Worm (Caenorhabditis elegans) whole organism, L4 larva: ENCODE measurements around the gene T19C3.2.

Experiments
- ZK337.2 ChIP-seq: fragments of 200-800 bp; sonication (Bioruptor generic); IDR thresholded peaks from 2 replicates; pipeline ENCODE4 v1.3.6; 2022; ENCODE audit warnings: missing genetic modification reagents, missing genetic modification characterization, missing compliant biosample characterization
- ama-1 ChIP-seq: fragments of 150-350 bp; optimal IDR thresholded peaks from 2 replicates; lab custom pipeline; 2014; ENCODE audit warnings: inconsistent platforms, mixed read lengths
- ceh-32 ChIP-seq: sonication (generic microtip); optimal IDR thresholded peaks from 2 replicates; lab custom pipeline; 2016; ENCODE audit warnings: mild to moderate bottlenecking, missing genetic modification characterization, missing compliant biosample characterization; ENCODE audit not compliant: poor library complexity
- cey-2 ChIP-seq: sonication (generic microtip); optimal IDR thresholded peaks from 3 replicates; lab custom pipeline; 2017; ENCODE audit warnings: missing genetic modification characterization, mild to moderate bottlenecking, missing compliant biosample characterization, antibody characterized with exemption, borderline replicate concordance; ENCODE audit not compliant: insufficient read depth
- dmd-8 ChIP-seq: fragments of 200-800 bp; sonication (Bioruptor generic); IDR thresholded peaks from 2 replicates; pipeline ENCODE4 v1.3.6; 2022; ENCODE audit warnings: missing genetic modification characterization, missing compliant biosample characterization
- lim-7 ChIP-seq: fragments of 200-800 bp; sonication (Bioruptor generic); IDR thresholded peaks from 2 replicates; pipeline ENCODE4 v1.3.6; 2022; ENCODE audit warnings: missing genetic modification characterization, missing compliant biosample characterization
- lin-13 ChIP-seq: fragments of 150-350 bp; optimal IDR thresholded peaks from 2 replicates; lab custom pipeline; 2014; ENCODE audit warnings: missing biosample characterization, missing genetic modification reagents, missing genetic modification characterization
- lin-38 ChIP-seq: fragments of 200-800 bp; sonication (Bioruptor generic); IDR thresholded peaks from 2 replicates; pipeline ENCODE4 v1.3.6; 2022; ENCODE audit warnings: missing genetic modification reagents, missing genetic modification characterization, missing compliant biosample characterization
- lir-3 ChIP-seq: sonication (generic microtip); optimal IDR thresholded peaks from 2 replicates; lab custom pipeline; 2016; ENCODE audit warnings: mild to moderate bottlenecking, missing genetic modification characterization, missing compliant biosample characterization
- mdl-1 ChIP-seq, 2 experiments: fragments of 150-350 bp in 1 of 2; sonication (generic microtip) in 1 of 2; optimal IDR thresholded peaks; 2 replicates each; lab custom pipeline; 2014 to 2017; ENCODE audit warnings: missing biosample characterization in 2 of 2, missing genetic modification characterization in 2 of 2
- mxl-2 ChIP-seq: fragments of 200-800 bp; sonication (Bioruptor generic); conservative IDR thresholded peaks from 2 replicates; pipeline ENCODE4 v1.3.6; 2022; ENCODE audit warnings: missing genetic modification reagents, missing genetic modification characterization, missing compliant biosample characterization
- nhr-102 ChIP-seq: sonication (generic microtip); optimal IDR thresholded peaks from 2 replicates; lab custom pipeline; 2016; ENCODE audit warnings: mild to moderate bottlenecking, missing genetic modification characterization, moderate library complexity, missing compliant biosample characterization
- nhr-237 ChIP-seq: sonication (generic microtip); optimal IDR thresholded peaks from 2 replicates; lab custom pipeline; 2017; ENCODE audit warnings: missing biosample characterization, missing genetic modification characterization
- nhr-77 ChIP-seq: fragments of 150-350 bp; optimal IDR thresholded peaks from 2 replicates; lab custom pipeline; 2014; ENCODE audit warnings: missing biosample characterization, missing genetic modification characterization
- saeg-2 ChIP-seq: fragments of 200-800 bp; sonication (Bioruptor generic); IDR thresholded peaks from 2 replicates; pipeline ENCODE4 v1.3.6; 2022; ENCODE audit warnings: missing genetic modification reagents, missing genetic modification characterization, missing compliant biosample characterization
- skn-1 ChIP-seq: fragments of 150-350 bp; optimal IDR thresholded peaks from 2 replicates; lab custom pipeline; 2014; ENCODE audit warnings: missing biosample characterization, missing genetic modification characterization
- snpc-1.2 ChIP-seq: fragments of 200-800 bp; sonication (Bioruptor generic); IDR thresholded peaks from 2 replicates; pipeline ENCODE4 v1.3.6; 2022; ENCODE audit warnings: missing genetic modification reagents, missing genetic modification characterization, missing compliant biosample characterization
- unc-39 ChIP-seq: sonication (generic microtip); optimal IDR thresholded peaks from 2 replicates; lab custom pipeline; 2017; ENCODE audit warnings: missing biosample characterization, missing genetic modification characterization
- unc-62 ChIP-seq, 3 experiments: fragments of 150-350 bp in 1 of 3; sonication (generic microtip); optimal IDR thresholded peaks in 2 of 3; peaks in 1 of 3; 1 replicate in 1 of 3; 2 replicates in 2 of 3; lab custom pipeline; 2014 to 2017; ENCODE audit warnings: missing biosample characterization in 3 of 3, missing genetic modification characterization in 3 of 3, missing genetic modification reagents in 3 of 3, missing genotype in 1 of 3
- zfp-2 ChIP-seq: sonication (generic microtip); optimal IDR thresholded peaks from 2 replicates; lab custom pipeline; 2016; ENCODE audit warnings: mild to moderate bottlenecking, missing genetic modification characterization, missing compliant biosample characterization

The T19C3.2 gene

DNA sequence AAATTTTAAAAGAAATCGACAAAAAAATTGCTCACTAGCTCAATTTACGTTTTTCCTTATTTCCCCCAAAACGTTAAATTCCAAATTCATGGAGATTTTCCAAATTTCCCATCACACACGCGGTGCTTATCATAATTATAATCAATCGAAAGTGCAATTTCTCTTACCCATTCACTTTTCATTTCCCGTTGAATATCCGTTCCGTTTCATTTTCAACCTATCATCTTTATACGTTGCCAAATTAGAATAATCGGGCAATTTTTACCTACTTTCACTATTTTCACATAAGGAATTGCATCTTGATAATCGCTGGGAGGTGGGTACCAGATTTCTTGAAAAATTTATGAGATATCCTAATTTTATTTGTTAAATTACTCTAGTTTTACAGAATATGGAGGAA lies 48.6 kb downstream of the T19C3.2 start:
- no peak for TF ChIP-seq lir-3 (tag; lab: Kevin White, UChicago)
- TF ChIP-seq ZK337.2 (GFP tag; lab: Robert Waterston, UW), result no peak
- TF ChIP-seq lin-38, result no peak
- no peak for TF ChIP-seq snpc-1.2 (GFP tag; lab: Robert Waterston, UW)
- no peak for TF ChIP-seq zfp-2
- no peak for TF ChIP-seq cey-2 (tag; lab: Kevin White, UChicago)
- TF ChIP-seq nhr-102 (tag; lab: Kevin White, UChicago), result no peak
- TF ChIP-seq nhr-77 (tag; lab: Kevin White, UChicago), result no peak
- no peak for TF ChIP-seq unc-39
- TF ChIP-seq mdl-1 (tag; optimal IDR thresholded peaks at IDR 0.05; lab: Kevin White, UChicago), result no peak
- no peak for TF ChIP-seq lin-13
- TF ChIP-seq ceh-32, result no peak
- TF ChIP-seq mxl-2, result no peak
- TF ChIP-seq lim-7 (GFP tag; lab: Robert Waterston, UW), result no peak
- no peak for TF ChIP-seq saeg-2 (GFP tag; lab: Robert Waterston, UW)
- no peak for TF ChIP-seq dmd-8 (GFP tag; lab: Robert Waterston, UW)
- no peak for TF ChIP-seq unc-62 (GFP tag; optimal IDR thresholded peaks at IDR 0.05 in 1 of 2; lab: Kevin White, UChicago)
- no peak for TF ChIP-seq unc-62 (tag; optimal IDR thresholded peaks at IDR 0.05; lab: Kevin White, UChicago)
- no peak for TF ChIP-seq nhr-237 (tag; lab: Kevin White, UChicago)
- TF ChIP-seq skn-1 (tag; lab: Kevin White, UChicago), result no peak
- TF ChIP-seq ama-1, result no peak
- TF ChIP-seq, all 104 proteins: peak for 0
